Worm (Caenorhabditis elegans): Measurements from ENCODE around the gene gbh-2.

DNA sequence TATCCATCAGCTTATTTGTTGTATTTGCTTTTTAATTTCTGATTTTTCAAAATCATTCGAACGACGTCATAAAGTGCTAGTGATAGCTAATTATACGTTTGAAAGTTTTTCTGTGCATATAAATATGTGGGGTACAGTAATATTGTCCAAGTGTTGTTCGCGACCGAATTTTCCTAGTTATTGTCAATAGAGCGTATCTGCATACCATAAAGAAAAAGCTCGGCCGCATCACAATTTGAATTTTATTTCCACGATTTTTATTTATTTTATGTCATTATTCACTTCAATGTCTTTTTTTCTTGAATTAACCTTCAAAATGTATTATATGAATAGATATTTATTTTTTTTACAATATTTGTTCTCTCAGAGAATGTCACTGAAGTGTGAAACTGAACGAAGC is 31.1 kb downstream of the gbh-2 start, which contains the start of gene rnh-2:
- TF ChIP-seq unc-39 (tag; optimal IDR thresholded peaks at IDR 0.05), result no peak
- TF ChIP-seq ham-2 (GFP tag; optimal IDR thresholded peaks at IDR 0.05), result no peak
- no peak for TF ChIP-seq elt-3 (tag; optimal IDR thresholded peaks at IDR 0.05)
- TF ChIP-seq flh-1 (GFP tag; optimal IDR thresholded peaks at IDR 0.05), result no peak
- TF ChIP-seq nhr-28 (tag; optimal IDR thresholded peaks at IDR 0.05), result no peak
- no peak for TF ChIP-seq mab-5 (tag; optimal IDR thresholded peaks at IDR 0.05)
- TF ChIP-seq unc-62 (GFP tag; optimal IDR thresholded peaks at IDR 0.05), result no peak
- no peak for TF ChIP-seq bed-3 (GFP tag; optimal IDR thresholded peaks at IDR 0.05)
- TF ChIP-seq snpc-4 (tag; optimal IDR thresholded peaks at IDR 0.05), result no peak
- no peak for TF ChIP-seq ztf-11 (tag; optimal IDR thresholded peaks at IDR 0.05)
- no peak for TF ChIP-seq nhr-12 (tag; optimal IDR thresholded peaks at IDR 0.05)
- TF ChIP-seq nhr-237 (tag; optimal IDR thresholded peaks at IDR 0.05), result peak; percentile 32
